Fruit fly (Drosophila melanogaster): ENCODE data around the gene CG13102.

Gene CG13102

DNA sequence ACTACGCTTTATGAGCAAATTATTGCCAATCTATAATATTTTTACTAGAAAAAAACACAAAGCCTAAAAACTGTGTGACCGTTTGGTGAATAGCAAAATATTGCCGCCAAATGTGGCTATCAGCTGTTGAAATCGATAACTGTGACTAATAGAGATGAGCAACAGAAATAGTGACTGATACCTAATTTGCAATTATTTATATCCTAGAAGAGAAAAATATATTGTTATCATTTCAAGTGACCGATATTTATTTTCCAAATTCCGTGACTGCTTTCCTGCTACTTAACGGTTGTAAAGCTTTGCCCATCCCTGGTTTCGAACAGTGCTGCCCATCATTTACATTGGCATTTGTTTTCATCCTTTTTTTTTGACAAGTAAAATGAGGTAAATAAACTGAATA lies 14.7 kb upstream of the CG13102 start, which contains the start of the genes alien and CG18661 (continued):
- TF ChIP-seq ranshi (GFP tag; IDR thresholded peaks at IDR 0.05) (peak; percentile 98), az2 (GFP tag; optimal IDR thresholded peaks at IDR 0.05) (peak; percentile 65), CG12769 (tag; optimal IDR thresholded peaks at IDR 0.05) (peak; percentile 84), CG14965 (GFP tag; optimal IDR thresholded peaks at IDR 0.05; ENCODE audit: borderline replicate concordance) (peak; percentile 9), amos (GFP tag; IDR thresholded peaks at IDR 0.05; ENCODE audit: partially characterized antibody) (peak; percentile 62), CG12104 (GFP tag; optimal IDR thresholded peaks at IDR 0.05) (peak; percentile 43), jing (GFP tag; optimal IDR thresholded peaks at IDR 0.05) (peak; percentile 87), HLH3B (GFP tag; IDR thresholded peaks at IDR 0.05) (peak; percentile 98), slp2 (GFP tag; optimal IDR thresholded peaks at IDR 0.05) (peak; percentile 91), BEAF-32 (GFP tag; optimal IDR thresholded peaks at IDR 0.05) (peak; percentile 73), CG1024 (GFP tag; IDR thresholded peaks at IDR 0.05) (peak; percentile 95), CG17186 (GFP tag; optimal IDR thresholded peaks at IDR 0.05) (peak; percentile 68), shn (GFP tag; optimal IDR thresholded peaks at IDR 0.05) (peak; percentile 76), Camta (GFP tag; optimal IDR thresholded peaks at IDR 0.05) (peak; percentile 93), CG30403 (GFP tag; optimal IDR thresholded peaks at IDR 0.05) (peak; percentile 87), sqz (GFP tag; optimal IDR thresholded peaks at IDR 0.05) (peak; percentile 57), ato (GFP tag; IDR thresholded peaks at IDR 0.05; ENCODE audit: partially characterized antibody) (peak; percentile 36; the same call in 1 of the 2 replicates), chif (GFP tag; optimal IDR thresholded peaks at IDR 0.05) (peak; percentile 64 to 82), CG4617 (GFP tag; optimal IDR thresholded peaks at IDR 0.05; ENCODE audit: borderline replicate concordance) (peak; percentile 80), crol (GFP tag; IDR thresholded peaks at IDR 0.05) (peak; percentile 66), CG7839 (tag; optimal IDR thresholded peaks at IDR 0.05) (peak; percentile 87), CG17612 (GFP tag; IDR thresholded peaks at IDR 0.05) (peak; percentile 45), tup (GFP tag; optimal IDR thresholded peaks at IDR 0.05) (peak; percentile 57), sens-2 (GFP tag; IDR thresholded peaks at IDR 0.05) (peak; percentile 92), CG11560 (tag; IDR thresholded peaks at IDR 0.05) (peak; percentile 67; the same call in 2 of the 3 replicates), CG6689 (GFP tag; IDR thresholded peaks at IDR 0.05) (peak; percentile 76), repo (GFP tag; optimal IDR thresholded peaks at IDR 0.05) (peak; percentile 84), CG42726 (GFP tag; IDR thresholded peaks at IDR 0.05; ENCODE audit: partially characterized antibody) (no peak), gsb (GFP tag; IDR thresholded peaks at IDR 0.05) (peak; percentile 41; the same call in 1 of the 2 replicates), jumu (GFP tag; optimal IDR thresholded peaks at IDR 0.05) (peak; percentile 94), sug (tag; optimal IDR thresholded peaks at IDR 0.05) (peak; percentile 88), CkIIα-i1 (GFP tag; IDR thresholded peaks at IDR 0.05) (0 out of 2 replicates have a peak, but pooled peaks have one; percentile 64), CG3838 (GFP tag; optimal IDR thresholded peaks at IDR 0.05) (peak; percentile 74), dysf (GFP tag; IDR thresholded peaks at IDR 0.05) (peak; percentile 91), CG13775 (GFP tag; optimal IDR thresholded peaks at IDR 0.05) (peak; percentile 71), lab (GFP tag; optimal IDR thresholded peaks at IDR 0.05) (peak; percentile 72), chm (GFP tag; IDR thresholded peaks at IDR 0.05) (peak; percentile 89), CG10565 (GFP tag; optimal IDR thresholded peaks at IDR 0.05) (no peak), otp (GFP tag; IDR thresholded peaks at IDR 0.05) (peak; percentile 90), klu (GFP tag; IDR thresholded peaks at IDR 0.05) (peak; percentile 68; the same call in 1 of the 2 replicates), sna (GFP tag; IDR thresholded peaks at IDR 0.05; ENCODE audit: partially characterized antibody) (0 out of 2 replicates have a peak, but pooled peaks have one; percentile 14), GATAe (GFP tag; conservative IDR thresholded peaks at IDR 0.05) (peak; percentile 55; the same call in 1 of the 2 replicates), CG14014 (GFP tag; IDR thresholded peaks at IDR 0.05) (peak; percentile 88), nerfin-1 (tag; optimal IDR thresholded peaks at IDR 0.05) (peak; percentile 29), NFAT (GFP tag; IDR thresholded peaks at IDR 0.05) (peak; percentile 92), CG18764 (GFP tag; optimal IDR thresholded peaks at IDR 0.05) (peak; percentile 48), rib (GFP tag; IDR thresholded peaks at IDR 0.05) (peak; percentile 80; the same call in 1 of the 2 replicates), D19B (GFP tag; optimal IDR thresholded peaks at IDR 0.05) (peak; percentile 43), tx (GFP tag; optimal IDR thresholded peaks at IDR 0.05) (peak; percentile 95), disco-r (GFP tag; optimal IDR thresholded peaks at IDR 0.05) (peak; percentile 44)
